Worm (Caenorhabditis elegans) whole organism, late embryonic: ENCODE data around the gene aex-4.

Experiments used
- C08G9.2 ChIP-seq: sonication (generic microtip); optimal IDR thresholded peaks from 2 replicates; lab custom pipeline; 2016; ENCODE audit warnings: mild to moderate bottlenecking, missing genetic modification characterization, moderate library complexity, missing compliant biosample characterization
- C38D4.7 ChIP-seq: fragments of 200-800 bp; sonication (Bioruptor generic); optimal IDR thresholded peaks from 2 replicates; lab custom pipeline; 2018; ENCODE audit warnings: mild to moderate bottlenecking, missing genetic modification characterization, moderate library complexity, missing compliant biosample characterization
- K02D7.2 ChIP-seq: sonication (generic microtip); optimal IDR thresholded peaks from 2 replicates; lab custom pipeline; 2017; ENCODE audit warnings: mild to moderate bottlenecking, missing genetic modification characterization, missing compliant biosample characterization
- T23F11.4 ChIP-seq: fragments of 200-800 bp; sonication (Bioruptor generic); optimal IDR thresholded peaks from 2 replicates; lab custom pipeline; 2018; ENCODE audit warnings: mild to moderate bottlenecking, missing genetic modification characterization, missing compliant biosample characterization
- ahr-1 ChIP-seq: sonication (generic microtip); optimal IDR thresholded peaks from 2 replicates; lab custom pipeline; 2016; ENCODE audit warnings: missing genetic modification characterization, missing compliant biosample characterization
- ama-1 ChIP-seq: fragments of 150-350 bp; optimal IDR thresholded peaks from 2 replicates; lab custom pipeline; 2014
- ceh-14 ChIP-seq: sonication (generic microtip); optimal IDR thresholded peaks from 2 replicates; lab custom pipeline; 2016; ENCODE audit warnings: missing genotype, missing genetic modification characterization, missing compliant biosample characterization
- ceh-18 ChIP-seq: sonication (generic microtip); optimal IDR thresholded peaks from 2 replicates; lab custom pipeline; 2016; ENCODE audit warnings: missing genetic modification characterization, missing compliant biosample characterization
- ceh-19 ChIP-seq: fragments of 200-800 bp; sonication (Bioruptor generic); optimal IDR thresholded peaks from 2 replicates; lab custom pipeline; 2018; ENCODE audit warnings: mild to moderate bottlenecking, missing genetic modification characterization, missing compliant biosample characterization
- ceh-2 ChIP-seq: sonication (generic microtip); optimal IDR thresholded peaks from 2 replicates; lab custom pipeline; 2016; ENCODE audit warnings: missing genotype, missing genetic modification characterization, missing compliant biosample characterization
- ceh-30 ChIP-seq: fragments of 150-350 bp; optimal IDR thresholded peaks from 2 replicates; lab custom pipeline; 2014; ENCODE audit warnings: missing biosample characterization, missing genetic modification characterization
- ceh-31 ChIP-seq: sonication (generic microtip); optimal IDR thresholded peaks from 2 replicates; lab custom pipeline; 2016; ENCODE audit warnings: missing genetic modification characterization, missing compliant biosample characterization
- ceh-45 ChIP-seq: fragments of 200-800 bp; sonication (Bioruptor generic); IDR thresholded peaks from 2 replicates; pipeline ENCODE4 v1.3.6; 2022; ENCODE audit warnings: missing genetic modification reagents, missing genetic modification characterization, missing compliant biosample characterization
- ceh-6 ChIP-seq: fragments of 200-800 bp; sonication (Bioruptor generic); optimal IDR thresholded peaks from 2 replicates; lab custom pipeline; 2018; ENCODE audit warnings: mild to moderate bottlenecking, missing genetic modification characterization, missing compliant biosample characterization
- dmd-4 ChIP-seq: sonication (generic microtip); optimal IDR thresholded peaks from 2 replicates; lab custom pipeline; 2016; ENCODE audit warnings: borderline replicate concordance, missing genetic modification characterization, missing compliant biosample characterization
- elt-2 ChIP-seq: sonication (generic microtip); optimal IDR thresholded peaks from 2 replicates; lab custom pipeline; 2016; ENCODE audit warnings: missing genetic modification reagents, missing genetic modification characterization, missing compliant biosample characterization
- ets-4 ChIP-seq: sonication (generic microtip); optimal IDR thresholded peaks from 2 replicates; lab custom pipeline; 2016; ENCODE audit warnings: missing genetic modification characterization, missing compliant biosample characterization
- fkh-10 ChIP-seq: fragments of 150-350 bp; optimal IDR thresholded peaks from 2 replicates; lab custom pipeline; 2014; ENCODE audit warnings: missing biosample characterization, missing genetic modification reagents, missing genetic modification characterization
- fkh-6 ChIP-seq: sonication (generic microtip); optimal IDR thresholded peaks from 2 replicates; lab custom pipeline; 2016; ENCODE audit warnings: missing genetic modification characterization, missing compliant biosample characterization
- gmeb-2 ChIP-seq: sonication (generic microtip); optimal IDR thresholded peaks from 2 replicates; lab custom pipeline; 2016; ENCODE audit warnings: missing genetic modification characterization, inconsistent platforms, missing compliant biosample characterization
- hlh-13 ChIP-seq: fragments of 200-800 bp; sonication (Bioruptor generic); optimal IDR thresholded peaks from 2 replicates; lab custom pipeline; 2018; ENCODE audit warnings: mild to moderate bottlenecking, missing genetic modification characterization, missing compliant biosample characterization
- hlh-15 ChIP-seq: sonication (generic microtip); optimal IDR thresholded peaks from 2 replicates; lab custom pipeline; 2016; ENCODE audit warnings: missing genetic modification characterization, missing compliant biosample characterization
- madf-2 ChIP-seq: sonication (generic microtip); optimal IDR thresholded peaks from 2 replicates; lab custom pipeline; 2017; ENCODE audit warnings: missing genetic modification characterization, missing compliant biosample characterization
- nhr-232 ChIP-seq: sonication (generic microtip); optimal IDR thresholded peaks from 2 replicates; lab custom pipeline; 2016; ENCODE audit warnings: missing genetic modification characterization, missing compliant biosample characterization
- odd-2 ChIP-seq: sonication (generic microtip); optimal IDR thresholded peaks from 2 replicates; lab custom pipeline; 2017; ENCODE audit warnings: antibody characterized with exemption, mild to moderate bottlenecking, missing genetic modification characterization, missing compliant biosample characterization
- pag-3 ChIP-seq: sonication (generic microtip); optimal IDR thresholded peaks from 2 replicates; lab custom pipeline; 2016; ENCODE audit warnings: missing compliant biosample characterization, missing genetic modification characterization, borderline replicate concordance
- pha-2 ChIP-seq: sonication (generic microtip); optimal IDR thresholded peaks from 2 replicates; lab custom pipeline; 2017; ENCODE audit warnings: mild to moderate bottlenecking, missing genetic modification characterization, missing compliant biosample characterization
- pqm-1 ChIP-seq: sonication (generic microtip); optimal IDR thresholded peaks from 2 replicates; lab custom pipeline; 2016; ENCODE audit warnings: missing genetic modification characterization, missing compliant biosample characterization
- pros-1 ChIP-seq: fragments of 150-350 bp; optimal IDR thresholded peaks from 2 replicates; lab custom pipeline; 2014; ENCODE audit warnings: missing biosample characterization, missing genetic modification reagents, missing genetic modification characterization
- rnt-1 ChIP-seq: sonication (generic microtip); optimal IDR thresholded peaks from 2 replicates; lab custom pipeline; 2016; ENCODE audit warnings: missing genetic modification characterization, missing compliant biosample characterization
- sox-4 ChIP-seq: sonication (generic microtip); optimal IDR thresholded peaks from 2 replicates; lab custom pipeline; 2017; ENCODE audit warnings: mild to moderate bottlenecking, missing genetic modification characterization, inconsistent platforms, missing compliant biosample characterization
- syd-9 ChIP-seq: sonication (generic microtip); optimal IDR thresholded peaks from 2 replicates; lab custom pipeline; 2016; ENCODE audit warnings: mild to moderate bottlenecking, missing genetic modification characterization, moderate library complexity, missing compliant biosample characterization
- unc-42 ChIP-seq: sonication (generic microtip); optimal IDR thresholded peaks from 2 replicates; lab custom pipeline; 2016; ENCODE audit warnings: missing genotype, missing genetic modification characterization, missing compliant biosample characterization
- unc-86 ChIP-seq: sonication (generic microtip); optimal IDR thresholded peaks from 2 replicates; lab custom pipeline; 2016; ENCODE audit warnings: missing genetic modification characterization, missing compliant biosample characterization

Gene aex-4

ce11 chrX:3751370-3751769 lies 22.3 kb downstream of the aex-4 start:
- TF ChIP-seq elt-2 (tag; lab: Kevin White, UChicago): no peak
- no peak for TF ChIP-seq ceh-30 (tag; lab: Kevin White, UChicago)
- TF ChIP-seq pqm-1 (tag; lab: Kevin White, UChicago): no peak
- no peak for TF ChIP-seq hlh-13 (GFP tag; lab: Kevin White, UChicago)
- no peak for TF ChIP-seq odd-2 (tag; lab: Kevin White, UChicago)

ce11 chrX:3752443-3752842 lies 23.4 kb downstream of the aex-4 start:
- TF ChIP-seq syd-9 (tag; lab: Kevin White, UChicago): no peak

- TF ChIP-seq hlh-13 (GFP tag; lab: Kevin White, UChicago) (no peak), ceh-14 (tag; lab: Kevin White, UChicago) (no peak), syd-9 (tag; lab: Kevin White, UChicago) (no peak), ceh-18 (tag; lab: Kevin White, UChicago) (no peak), dmd-4 (tag; lab: Kevin White, UChicago) (no peak), ceh-2 (tag; lab: Kevin White, UChicago) (no peak), hlh-15 (tag; lab: Kevin White, UChicago) (no peak), madf-2 (no peak), C08G9.2 (tag; lab: Kevin White, UChicago) (no peak), unc-42 (tag; lab: Kevin White, UChicago) (no peak), ama-1 (lab: Kevin White, UChicago) (no peak), fkh-10 (no peak)
These were observed 26.7 kb downstream of the aex-4 start for ce11 chrX:3755753-3756152.

- no peak for TF ChIP-seq K02D7.2 (tag; lab: Kevin White, UChicago)
- TF ChIP-seq pha-2 (tag; lab: Kevin White, UChicago): no peak
- TF ChIP-seq gmeb-2: no peak
- TF ChIP-seq sox-4 (tag; lab: Kevin White, UChicago): no peak
- TF ChIP-seq pag-3 (tag; lab: Kevin White, UChicago): no peak
- no peak for TF ChIP-seq C38D4.7
- no peak for TF ChIP-seq dmd-4 (tag; lab: Kevin White, UChicago)
- no peak for TF ChIP-seq rnt-1
These were observed 27.2 kb downstream of the aex-4 start for ce11 chrX:3756238-3756637.

ce11 chrX:3758399-3758798 lies 29.3 kb downstream of the aex-4 start, which contains the start of gene T14G12.12:
T14G12.12 (minus strand) TSS chrX:3758499.
- TF ChIP-seq pros-1 (tag; lab: Kevin White, UChicago) (no peak), ceh-6 (no peak), unc-86 (tag; lab: Kevin White, UChicago) (no peak), ceh-31 (tag; lab: Kevin White, UChicago) (no peak), T23F11.4 (GFP tag; lab: Kevin White, UChicago) (no peak), ceh-19 (GFP tag; lab: Kevin White, UChicago) (no peak), K02D7.2 (tag; lab: Kevin White, UChicago) (no peak), ama-1 (lab: Kevin White, UChicago) (no peak)

ce11 chrX:3759345-3759744 lies 30.3 kb downstream of the aex-4 start, which contains the start of gene T14G12.6:
T14G12.6 (minus strand) TSS chrX:3759445.
- TF ChIP-seq hlh-13 (GFP tag; lab: Kevin White, UChicago): no peak
- no peak for TF ChIP-seq ceh-45
- TF ChIP-seq nhr-232: no peak
- no peak for TF ChIP-seq fkh-6 (tag; lab: Kevin White, UChicago)
- no peak for TF ChIP-seq ets-4
- TF ChIP-seq hlh-15 (tag; lab: Kevin White, UChicago): no peak
- TF ChIP-seq ahr-1 (tag; lab: Kevin White, UChicago): no peak
